Worm (Caenorhabditis elegans) whole organism, dauer: ENCODE data around the gene nlp-78.

Source experiments
- unc-62 ChIP-seq: sonication (generic microtip); optimal IDR thresholded peaks from 2 replicates; lab custom pipeline; 2017; ENCODE audit warnings: missing biosample characterization, missing genetic modification reagents, missing genetic modification characterization

nlp-78 gene

ce11 chrII:9171466-9172187 is 35.6 kb downstream of the nlp-78 start:
- TF ChIP-seq unc-62 (GFP tag; lab: Kevin White, UChicago): no peak

ce11 chrII:9172849-9173248 is 36.9 kb downstream of the nlp-78 start, which contains the start of gene T23G7.2:
TSS of gene T23G7.2 (minus strand) at chrII:9172949.
- TF ChIP-seq unc-62 (GFP tag; lab: Kevin White, UChicago): no peak

ce11 chrII:9173471-9173870 is 37.5 kb downstream of the nlp-78 start:
- TF ChIP-seq unc-62 (GFP tag; lab: Kevin White, UChicago): no peak

- no peak for TF ChIP-seq unc-62 (GFP tag; lab: Kevin White, UChicago)
Measured at ce11 chrII:9176523-9176922, 40.5 kb downstream of the nlp-78 start.

ce11 chrII:9177080-9177479 is 41.1 kb downstream of the nlp-78 start, which contains the start of the genes sec-5 and pir-1:
TSS of gene sec-5 (minus strand) at chrII:9177152.
TSS of gene pir-1 (plus strand) at chrII:9177300.
- TF ChIP-seq unc-62 (GFP tag; lab: Kevin White, UChicago): no peak

ce11 chrII:9178811-9179210 is 42.8 kb downstream of the nlp-78 start:
- no peak for TF ChIP-seq unc-62 (GFP tag; lab: Kevin White, UChicago)

ce11 chrII:9181155-9181554 is 45.2 kb downstream of the nlp-78 start:
- no peak for TF ChIP-seq unc-62 (GFP tag; lab: Kevin White, UChicago)

- no peak for TF ChIP-seq unc-62 (GFP tag; lab: Kevin White, UChicago)
Measured at ce11 chrII:9185915-9186314, 49.9 kb downstream of the nlp-78 start.
